Fruit fly (Drosophila melanogaster) whole organism, embryonic: Measurements from ENCODE around the gene CG17224.
A peak's percentile ranks its signal among the peaks of the same experiment; 100 is the strongest.

Experiments used
- Bdp1 ChIP-seq: fragments of 200-800 bp; sonication (Bioruptor generic); optimal IDR thresholded peaks from 3 replicates; lab custom pipeline; 2016; ENCODE audit warnings: missing biosample characterization, missing genetic modification characterization
- CG10267 ChIP-seq: fragments of 200-800 bp; sonication (Bioruptor generic); optimal IDR thresholded peaks from 2 replicates; lab custom pipeline; 2018; ENCODE audit warnings: missing biosample characterization, mild to moderate bottlenecking, missing genetic modification characterization, moderate library complexity
- CG10366 ChIP-seq: fragments of 200-800 bp; sonication (Bioruptor generic); IDR thresholded peaks from 2 replicates; pipeline ENCODE4 v1.3.6; 2022; ENCODE audit warnings: missing biosample characterization, missing genetic modification characterization
- CG11247 ChIP-seq: fragments of 200-800 bp; sonication (Bioruptor generic); IDR thresholded peaks from 2 replicates; pipeline ENCODE4 v1.3.6; 2022; ENCODE audit warnings: missing biosample characterization, missing genetic modification characterization
- CG12236 ChIP-seq: fragments of 200-800 bp; sonication (Bioruptor generic); optimal IDR thresholded peaks from 2 replicates; lab custom pipeline; 2016; ENCODE audit warnings: missing biosample characterization, missing genetic modification characterization
- CG13894 ChIP-seq: fragments of 200-800 bp; sonication (Bioruptor generic); optimal IDR thresholded peaks from 3 replicates; lab custom pipeline; 2018; ENCODE audit warnings: missing biosample characterization, mild to moderate bottlenecking, missing genetic modification characterization, moderate library complexity
- CG14667 ChIP-seq: fragments of 200-800 bp; sonication (Bioruptor generic); IDR thresholded peaks from 2 replicates; pipeline ENCODE4 v1.3.6; 2022; ENCODE audit warnings: missing biosample characterization, missing genetic modification characterization
- CG16779 ChIP-seq: fragments of 200-800 bp; sonication (Bioruptor generic); IDR thresholded peaks from 2 replicates; pipeline ENCODE4 v1.3.6; 2022; ENCODE audit warnings: missing biosample characterization, missing genetic modification characterization
- CG18011 ChIP-seq: fragments of 200-800 bp; sonication (Bioruptor generic); optimal IDR thresholded peaks from 2 replicates; lab custom pipeline; 2017; ENCODE audit warnings: missing biosample characterization, missing genetic modification characterization, mild to moderate bottlenecking, moderate library complexity, missing genotype
- CG1832 ChIP-seq: fragments of 200-800 bp; sonication (Bioruptor generic); optimal IDR thresholded peaks from 2 replicates; lab custom pipeline; 2017; ENCODE audit warnings: missing biosample characterization, mild to moderate bottlenecking, missing genetic modification characterization, inconsistent platforms
- CG2678 ChIP-seq: fragments of 200-800 bp; sonication (Bioruptor generic); optimal IDR thresholded peaks from 3 replicates; lab custom pipeline; 2019; ENCODE audit warnings: missing biosample characterization, mild to moderate bottlenecking, missing genetic modification characterization, moderate library complexity
- CG32767 ChIP-seq: fragments of 200-800 bp; sonication (Bioruptor generic); IDR thresholded peaks from 2 replicates; pipeline ENCODE4 v1.3.6; 2022; ENCODE audit warnings: missing biosample characterization, missing genetic modification characterization
- CG34224 ChIP-seq: fragments of 200-800 bp; sonication (Bioruptor generic); IDR thresholded peaks from 3 replicates; pipeline ENCODE4 v1.3.6; 2022; ENCODE audit warnings: missing biosample characterization, missing genetic modification characterization; ENCODE audit not compliant: partially characterized antibody
- CG4404 ChIP-seq: fragments of 200-800 bp; sonication (Bioruptor generic); IDR thresholded peaks from 2 replicates; pipeline ENCODE4 v1.3.6; 2022; ENCODE audit warnings: missing biosample characterization, missing genetic modification characterization
- CG5180 ChIP-seq: fragments of 200-800 bp; sonication (Bioruptor generic); optimal IDR thresholded peaks from 3 replicates; lab custom pipeline; 2017; ENCODE audit warnings: missing biosample characterization, missing genetic modification characterization, mild to moderate bottlenecking, moderate library complexity, missing genetic modification reagents
- CG6791 ChIP-seq: fragments of 200-800 bp; sonication (Bioruptor generic); IDR thresholded peaks from 3 replicates; pipeline ENCODE4 v1.3.6; 2022; ENCODE audit warnings: missing biosample characterization, missing genetic modification characterization; ENCODE audit not compliant: partially characterized antibody
- CG7745 ChIP-seq: fragments of 200-800 bp; sonication (Bioruptor generic); optimal IDR thresholded peaks from 2 replicates; lab custom pipeline; 2018; ENCODE audit warnings: missing biosample characterization, mild to moderate bottlenecking, missing genetic modification characterization, moderate library complexity
- CG8924 ChIP-seq: fragments of 200-800 bp; optimal IDR thresholded peaks from 3 replicates; lab custom pipeline; 2019; ENCODE audit warnings: missing biosample characterization, mild to moderate bottlenecking, missing genetic modification characterization, moderate library complexity
- CG8944 ChIP-seq: fragments of 200-800 bp; sonication (Bioruptor generic); optimal IDR thresholded peaks from 3 replicates; lab custom pipeline; 2016; ENCODE audit warnings: missing biosample characterization, missing genetic modification characterization
- CG9609 ChIP-seq: fragments of 200-800 bp; sonication (Bioruptor generic); optimal IDR thresholded peaks from 3 replicates; lab custom pipeline; 2016; ENCODE audit warnings: missing biosample characterization, missing genetic modification characterization
- CG9932 ChIP-seq: fragments of 200-800 bp; sonication (Bioruptor generic); IDR thresholded peaks from 2 replicates; pipeline ENCODE4 v1.3.6; 2022; ENCODE audit warnings: missing biosample characterization, missing genetic modification characterization
- CTCF ChIP-seq: fragments of 200-800 bp; sonication (Bioruptor generic); optimal IDR thresholded peaks from 2 replicates; lab custom pipeline; 2017; ENCODE audit warnings: missing biosample characterization, mild to moderate bottlenecking, missing genetic modification characterization, moderate library complexity
- Eip74EF ChIP-seq, 2 experiments: fragments of 200-800 bp in 1 of 2; fragments of >200 bp in 1 of 2; sonication (Bioruptor generic) in 1 of 2; optimal IDR thresholded peaks; 2 replicates each; lab custom pipeline; 2017 to 2019; ENCODE audit warnings: missing biosample characterization in 2 of 2, missing genetic modification characterization in 2 of 2, mild to moderate bottlenecking in 1 of 2, moderate library complexity in 1 of 2
- Ets97D ChIP-seq: fragments of 200-800 bp; sonication (Bioruptor generic); optimal IDR thresholded peaks from 3 replicates; lab custom pipeline; 2016; ENCODE audit warnings: missing biosample characterization, missing genetic modification characterization
- GATAe ChIP-seq: fragments of 200-800 bp; sonication (Bioruptor generic); conservative IDR thresholded peaks from 2 replicates; pipeline ENCODE4 v1.3.6; 2022; ENCODE audit warnings: missing biosample characterization, missing genetic modification characterization
- HLH3B ChIP-seq: fragments of 200-800 bp; sonication (Bioruptor generic); IDR thresholded peaks from 2 replicates; pipeline ENCODE4 v1.3.6; 2022; ENCODE audit warnings: missing biosample characterization, missing genetic modification characterization
- Med ChIP-seq: fragments of 200-800 bp; sonication (Bioruptor generic); peaks from one replicate; lab custom pipeline; 2016; ENCODE audit warnings: missing biosample characterization, missing genetic modification characterization, mild to moderate bottlenecking, inconsistent platforms, moderate library complexity
- Nf-YA ChIP-seq: fragments of 200-800 bp; sonication (Bioruptor generic); IDR thresholded peaks from 2 replicates; pipeline ENCODE4 v1.3.6; 2022; ENCODE audit warnings: missing biosample characterization, missing genetic modification characterization
- Oaz ChIP-seq: fragments of 200-800 bp; sonication (Bioruptor generic); IDR thresholded peaks from 2 replicates; pipeline ENCODE4 v1.3.6; 2022; ENCODE audit warnings: missing biosample characterization, missing genetic modification characterization
- Ravus ChIP-seq: fragments of 200-800 bp; sonication (Bioruptor generic); IDR thresholded peaks from 2 replicates; pipeline ENCODE4 v1.3.6; 2022; ENCODE audit warnings: missing biosample characterization, missing genetic modification characterization
- Spps ChIP-seq: fragments of 200-800 bp; sonication (Bioruptor generic); optimal IDR thresholded peaks from 2 replicates; lab custom pipeline; 2018; ENCODE audit warnings: missing biosample characterization, mild to moderate bottlenecking, missing genetic modification characterization
- Xrp1 ChIP-seq: fragments of 200-800 bp; sonication (Bioruptor generic); IDR thresholded peaks from 2 replicates; pipeline ENCODE4 v1.3.6; 2022; ENCODE audit warnings: missing biosample characterization, missing genetic modification characterization
- ase ChIP-seq: fragments of 200-800 bp; sonication (Bioruptor generic); IDR thresholded peaks from 3 replicates; pipeline ENCODE4 v1.3.6; 2022; ENCODE audit warnings: missing biosample characterization, missing genetic modification characterization
- bbx ChIP-seq: fragments of 200-800 bp; sonication (Bioruptor generic); IDR thresholded peaks from 2 replicates; pipeline ENCODE4 v1.3.6; 2022; ENCODE audit warnings: missing biosample characterization, missing genetic modification characterization; ENCODE audit not compliant: partially characterized antibody
- br ChIP-seq: fragments of >200 bp; optimal IDR thresholded peaks from 2 replicates; lab custom pipeline; 2017
- cg ChIP-seq: fragments of 200-800 bp; sonication (Bioruptor generic); optimal IDR thresholded peaks from 3 replicates; lab custom pipeline; 2019; ENCODE audit warnings: missing biosample characterization, mild to moderate bottlenecking, missing genetic modification characterization, moderate library complexity
- cwo ChIP-seq: fragments of 200-800 bp; sonication (Bioruptor generic); optimal IDR thresholded peaks from 3 replicates; lab custom pipeline; 2017; ENCODE audit warnings: missing biosample characterization, missing genetic modification characterization, mild to moderate bottlenecking, moderate library complexity, missing genetic modification reagents
- esg ChIP-seq: fragments of 200-800 bp; sonication (Bioruptor generic); conservative IDR thresholded peaks from 2 replicates; pipeline ENCODE4 v1.3.6; 2022; ENCODE audit warnings: missing biosample characterization, missing genetic modification characterization
- hkb ChIP-seq, 2 experiments: fragments of 200-800 bp in 1 of 2; fragments of >200 bp in 1 of 2; sonication (Bioruptor generic) in 1 of 2; IDR thresholded peaks in 1 of 2; optimal IDR thresholded peaks in 1 of 2; 2 replicates each; pipeline versions ENCODE4 v1.3.6 to Lab custom; 2017 to 2022; ENCODE audit warnings: missing biosample characterization in 1 of 2, missing genetic modification characterization in 1 of 2
- jing ChIP-seq: fragments of 200-800 bp; sonication (Bioruptor generic); optimal IDR thresholded peaks from 2 replicates; lab custom pipeline; 2018; ENCODE audit warnings: missing biosample characterization, mild to moderate bottlenecking, missing genetic modification characterization
- jumu ChIP-seq: fragments of 200-800 bp; sonication (Bioruptor generic); optimal IDR thresholded peaks from 3 replicates; lab custom pipeline; 2016; ENCODE audit warnings: missing biosample characterization, missing genetic modification characterization
- row ChIP-seq: fragments of 200-800 bp; sonication (Bioruptor generic); IDR thresholded peaks from 3 replicates; pipeline ENCODE4 v1.3.6; 2022; ENCODE audit warnings: missing biosample characterization, missing genetic modification characterization
- salm ChIP-seq: fragments of 200-800 bp; sonication (Bioruptor generic); optimal IDR thresholded peaks from 2 replicates; lab custom pipeline; 2018; ENCODE audit warnings: missing biosample characterization, mild to moderate bottlenecking, missing genetic modification characterization
- tio ChIP-seq: fragments of 200-800 bp; sonication (Bioruptor generic); optimal IDR thresholded peaks from 2 replicates; lab custom pipeline; 2017; ENCODE audit warnings: missing biosample characterization, missing genetic modification characterization, inconsistent platforms
- tll ChIP-seq, 2 experiments: fragments of 200-800 bp in 1 of 2; fragments of >200 bp in 1 of 2; sonication (Bioruptor generic) in 1 of 2; optimal IDR thresholded peaks; 2 replicates each; lab custom pipeline; 2017 to 2019; ENCODE audit warnings: missing biosample characterization in 2 of 2, missing genetic modification characterization in 2 of 2, mild to moderate bottlenecking in 1 of 2, moderate library complexity in 1 of 2
- trh ChIP-seq: fragments of 200-800 bp; sonication (Bioruptor generic); optimal IDR thresholded peaks from 2 replicates; lab custom pipeline; 2016; ENCODE audit warnings: missing biosample characterization, missing genetic modification characterization
- unc-4 ChIP-seq: fragments of 200-800 bp; sonication (Bioruptor generic); IDR thresholded peaks from 2 replicates; pipeline ENCODE4 v1.3.6; 2022; ENCODE audit warnings: missing biosample characterization, missing genetic modification characterization; ENCODE audit not compliant: partially characterized antibody
- z ChIP-seq: fragments of 200-800 bp; sonication (Bioruptor generic); IDR thresholded peaks from 3 replicates; pipeline ENCODE4 v1.3.6; 2022; ENCODE audit warnings: missing biosample characterization, missing genetic modification characterization
- zfh2 ChIP-seq: fragments of 200-800 bp; sonication (Bioruptor generic); optimal IDR thresholded peaks from 2 replicates; lab custom pipeline; 2016; ENCODE audit warnings: missing biosample characterization, missing genetic modification characterization

Gene CG17224

dm6 chr2L:3058772-3059623, 40.9 kb upstream of the CG17224 start (continued):
- TF ChIP-seq CG10267 (tag; lab: Kevin White, UChicago) (no peak), unc-4 (GFP tag; lab: Robert Waterston, UW) (no peak), CG8944 (GFP tag; lab: Kevin White, UChicago) (peak; percentile 8), tll (GFP tag; optimal IDR thresholded peaks at IDR 0.05; lab: Kevin White, UChicago) (no peak), Eip74EF (GFP tag; optimal IDR thresholded peaks at IDR 0.05; lab: Kevin White, UChicago) (no peak), zfh2 (GFP tag; lab: Kevin White, UChicago) (peak; percentile 56), trh (GFP tag; lab: Kevin White, UChicago) (no peak), CG7745 (tag; lab: Kevin White, UChicago) (no peak), CG32767 (GFP tag; lab: Robert Waterston, UW) (no peak; the same call in 1 of the 2 replicates), CG18011 (no peak), HLH3B (GFP tag; lab: Robert Waterston, UW) (0 out of 2 replicates have a peak, but pooled peaks have one; percentile 28), jing (GFP tag; lab: Kevin White, UChicago) (no peak), CG5180 (no peak), CG9609 (peak; percentile 19), CG16779 (GFP tag; lab: Robert Waterston, UW) (no peak), CG9932 (GFP tag; lab: Robert Waterston, UW) (peak; percentile 74), CG2678 (tag; lab: Kevin White, UChicago) (peak; percentile 37), CG34224 (GFP tag; lab: Robert Waterston, UW) (no peak), CTCF (no peak), Nf-YA (GFP tag; lab: Robert Waterston, UW) (no peak), br (lab: Kevin White, UChicago) (no peak), Med (peak; percentile 87), Bdp1 (no peak), cwo (peak; percentile 39), Ets97D (GFP tag; lab: Kevin White, UChicago) (no peak), Xrp1 (GFP tag; lab: Robert Waterston, UW) (peak; percentile 47), salm (tag; lab: Kevin White, UChicago) (no peak), cg (no peak), Ravus (GFP tag; lab: Robert Waterston, UW) (no peak), bbx (GFP tag; lab: Robert Waterston, UW) (no peak), CG11247 (GFP tag; lab: Robert Waterston, UW) (peak; percentile 43; the same call in 1 of the 2 replicates), ase (no peak), CG6791 (GFP tag; lab: Robert Waterston, UW) (no peak), tio (GFP tag; lab: Kevin White, UChicago) (no peak), CG13894 (tag; lab: Kevin White, UChicago) (peak; percentile 96), esg (no peak), CG14667 (no peak), CG10366 (GFP tag; lab: Robert Waterston, UW) (peak; percentile 37), CG12236 (GFP tag; lab: Kevin White, UChicago) (no peak), z (no peak), row (GFP tag; lab: Robert Waterston, UW) (peak; percentile 65), CG1832 (GFP tag; lab: Kevin White, UChicago) (no peak), CG8924 (no peak), CG4404 (no peak), jumu (GFP tag; lab: Kevin White, UChicago) (no peak), GATAe (no peak), hkb (optimal IDR thresholded peaks at IDR 0.05; lab: Kevin White, UChicago) (peak; percentile 100), hkb (GFP tag; IDR thresholded peaks at IDR 0.05; lab: Robert Waterston, UW) (no peak; the same call in 1 of the 2 replicates), Spps (tag; lab: Kevin White, UChicago) (no peak), Oaz (GFP tag; lab: Robert Waterston, UW) (no peak)
